Worm (Caenorhabditis elegans) whole organism, young adult: ENCODE data around the gene E02C12.19.

Experiments used
- B0261.1 ChIP-seq: sonication (generic microtip); optimal IDR thresholded peaks from 2 replicates; lab custom pipeline; 2016; ENCODE audit warnings: mild to moderate bottlenecking, missing genetic modification characterization, moderate library complexity, missing compliant biosample characterization
- C17E4.6 ChIP-seq: fragments of 200-800 bp; sonication (Bioruptor generic); IDR thresholded peaks from 2 replicates; pipeline ENCODE4 v1.3.6; 2022; ENCODE audit warnings: missing genetic modification reagents, missing genetic modification characterization, missing compliant biosample characterization
- D2030.7 ChIP-seq: fragments of 200-800 bp; sonication (Bioruptor generic); IDR thresholded peaks from 2 replicates; pipeline ENCODE4 v1.3.6; 2022; ENCODE audit warnings: missing genetic modification reagents, missing genetic modification characterization, missing compliant biosample characterization
- F22D6.2 ChIP-seq: sonication (generic microtip); optimal IDR thresholded peaks from 2 replicates; lab custom pipeline; 2016; ENCODE audit warnings: mild to moderate bottlenecking, missing genetic modification characterization, missing compliant biosample characterization
- F23B12.7 ChIP-seq: sonication (generic microtip); optimal IDR thresholded peaks from 2 replicates; lab custom pipeline; 2017; ENCODE audit warnings: missing genetic modification characterization, mild to moderate bottlenecking, missing compliant biosample characterization, antibody characterized with exemption, moderate library complexity; ENCODE audit not compliant: insufficient read depth
- F33H1.4 ChIP-seq: fragments of 200-800 bp; sonication (Bioruptor generic); IDR thresholded peaks from 2 replicates; pipeline ENCODE4 v1.3.6; 2022; ENCODE audit warnings: missing genetic modification reagents, missing genetic modification characterization, missing compliant biosample characterization
- F57C9.4 ChIP-seq: sonication (generic microtip); optimal IDR thresholded peaks from 2 replicates; lab custom pipeline; 2017; ENCODE audit warnings: mild to moderate bottlenecking, missing genetic modification characterization, missing compliant biosample characterization
- K11D2.4 ChIP-seq: fragments of 200-800 bp; sonication (Bioruptor generic); IDR thresholded peaks from 2 replicates; pipeline ENCODE4 v1.3.6; 2022; ENCODE audit warnings: missing genetic modification reagents, missing genetic modification characterization, missing compliant biosample characterization
- Y53G8AR.9 ChIP-seq: fragments of 200-800 bp; sonication (Bioruptor generic); conservative IDR thresholded peaks from 2 replicates; pipeline ENCODE4 v1.3.6; 2022; ENCODE audit warnings: missing genetic modification reagents, missing genetic modification characterization, missing compliant biosample characterization
- ZK185.1 ChIP-seq: sonication (generic microtip); optimal IDR thresholded peaks from 2 replicates; lab custom pipeline; 2016; ENCODE audit warnings: mild to moderate bottlenecking, missing genetic modification characterization, missing compliant biosample characterization; ENCODE audit not compliant: poor library complexity, severe bottlenecking
- akir-1 ChIP-seq: fragments of 200-800 bp; sonication (Bioruptor generic); optimal IDR thresholded peaks from 2 replicates; lab custom pipeline; 2018; ENCODE audit warnings: mild to moderate bottlenecking, missing genetic modification characterization, moderate library complexity, missing compliant biosample characterization
- ama-1 ChIP-seq, 3 experiments: fragments of 150-350 bp in 1 of 3; sonication (generic microtip) in 2 of 3; optimal IDR thresholded peaks; 2 replicates each; lab custom pipeline; 2014 to 2018; ENCODE audit warnings: missing biosample characterization in 2 of 3, missing genetic modification characterization in 2 of 3, missing genetic modification reagents in 2 of 3
- aptf-2 ChIP-seq: fragments of 200-800 bp; sonication (Bioruptor generic); conservative IDR thresholded peaks from 2 replicates; pipeline ENCODE4 v1.3.6; 2022; ENCODE audit warnings: missing genetic modification reagents, missing genetic modification characterization, missing compliant biosample characterization
- atf-7 ChIP-seq: sonication (generic microtip); optimal IDR thresholded peaks from 2 replicates; lab custom pipeline; 2017; ENCODE audit warnings: mild to moderate bottlenecking, missing genetic modification characterization, missing compliant biosample characterization
- attf-6 ChIP-seq: fragments of 200-800 bp; sonication (Bioruptor generic); IDR thresholded peaks from 2 replicates; pipeline ENCODE4 v1.3.6; 2022; ENCODE audit warnings: missing genetic modification reagents, missing genetic modification characterization, missing compliant biosample characterization
- ccch-3 ChIP-seq: fragments of 200-800 bp; sonication (Bioruptor generic); optimal IDR thresholded peaks from 2 replicates; lab custom pipeline; 2018; ENCODE audit warnings: mild to moderate bottlenecking, missing genetic modification characterization, missing compliant biosample characterization
- ceh-27 ChIP-seq: fragments of 200-800 bp; sonication (Bioruptor generic); optimal IDR thresholded peaks from 2 replicates; lab custom pipeline; 2018; ENCODE audit warnings: mild to moderate bottlenecking, missing genetic modification characterization, moderate library complexity, missing compliant biosample characterization
- ceh-79 ChIP-seq: sonication (generic microtip); optimal IDR thresholded peaks from 2 replicates; lab custom pipeline; 2017; ENCODE audit warnings: mild to moderate bottlenecking, missing genetic modification characterization, missing compliant biosample characterization
- die-1 ChIP-seq: sonication (generic microtip); optimal IDR thresholded peaks from 2 replicates; lab custom pipeline; 2016; ENCODE audit warnings: missing genotype, mild to moderate bottlenecking, missing genetic modification characterization, missing compliant biosample characterization
- dpff-1 ChIP-seq: sonication (generic microtip); optimal IDR thresholded peaks from 2 replicates; lab custom pipeline; 2017; ENCODE audit warnings: mild to moderate bottlenecking, missing genetic modification characterization, missing compliant biosample characterization
- dpl-1 ChIP-seq: fragments of 150-350 bp; optimal IDR thresholded peaks from 2 replicates; lab custom pipeline; 2014; ENCODE audit warnings: missing biosample characterization, missing genetic modification reagents, missing genetic modification characterization
- egl-44 ChIP-seq: fragments of 200-800 bp; sonication (Bioruptor generic); IDR thresholded peaks from 2 replicates; pipeline ENCODE4 v1.3.6; 2022; ENCODE audit warnings: missing genetic modification reagents, missing genetic modification characterization, missing compliant biosample characterization
- ekl-4 ChIP-seq: fragments of 200-800 bp; sonication (Bioruptor generic); IDR thresholded peaks from 2 replicates; pipeline ENCODE4 v1.3.6; 2022; ENCODE audit warnings: missing genetic modification reagents, missing genetic modification characterization, missing compliant biosample characterization
- fkh-3 ChIP-seq: sonication (generic microtip); optimal IDR thresholded peaks from 2 replicates; lab custom pipeline; 2016; ENCODE audit warnings: mild to moderate bottlenecking, missing genetic modification characterization, missing compliant biosample characterization
- hmg-20 ChIP-seq: fragments of 200-800 bp; sonication (Bioruptor generic); IDR thresholded peaks from 2 replicates; pipeline ENCODE4 v1.3.6; 2022; ENCODE audit warnings: missing genetic modification reagents, missing genetic modification characterization, missing compliant biosample characterization
- hsf-1 ChIP-seq: fragments of 200-800 bp; sonication (Bioruptor generic); IDR thresholded peaks from 2 replicates; pipeline ENCODE4 v1.3.6; 2022; ENCODE audit warnings: missing genetic modification reagents, missing genetic modification characterization, missing compliant biosample characterization
- lag-1 ChIP-seq: fragments of 200-800 bp; sonication (Bioruptor generic); IDR thresholded peaks from 2 replicates; pipeline ENCODE4 v1.3.6; 2022; ENCODE audit warnings: missing genetic modification reagents, missing genetic modification characterization, missing compliant biosample characterization
- lin-35 ChIP-seq, 3 experiments: fragments of 150-350 bp in 2 of 3; sonication (generic microtip) in 1 of 3; optimal IDR thresholded peaks; 2 replicates each; lab custom pipeline; 2014 to 2018; ENCODE audit warnings: missing biosample characterization in 3 of 3, missing genetic modification characterization in 3 of 3, missing genetic modification reagents in 3 of 3
- mel-28 ChIP-seq: sonication (generic microtip); optimal IDR thresholded peaks from 2 replicates; lab custom pipeline; 2016; ENCODE audit warnings: borderline replicate concordance, mild to moderate bottlenecking, missing genetic modification characterization, missing compliant biosample characterization
- nfyb-1 ChIP-seq: fragments of 200-800 bp; sonication (Bioruptor generic); IDR thresholded peaks from 2 replicates; pipeline ENCODE4 v1.3.6; 2022; ENCODE audit warnings: missing genetic modification reagents, missing genetic modification characterization, missing compliant biosample characterization
- nhr-120 ChIP-seq: fragments of 200-800 bp; sonication (Bioruptor generic); IDR thresholded peaks from 2 replicates; pipeline ENCODE4 v1.3.6; 2022; ENCODE audit warnings: missing genetic modification characterization, missing compliant biosample characterization
- nhr-179 ChIP-seq: sonication (generic microtip); optimal IDR thresholded peaks from 2 replicates; lab custom pipeline; 2016; ENCODE audit warnings: mild to moderate bottlenecking, missing genetic modification characterization, missing compliant biosample characterization
- nhr-27 ChIP-seq: fragments of 200-800 bp; sonication (Bioruptor generic); optimal IDR thresholded peaks from 2 replicates; lab custom pipeline; 2018; ENCODE audit warnings: mild to moderate bottlenecking, missing genetic modification characterization, moderate library complexity, missing compliant biosample characterization
- nhr-80 ChIP-seq: sonication (generic microtip); optimal IDR thresholded peaks from 2 replicates; lab custom pipeline; 2016; ENCODE audit warnings: missing genetic modification characterization, missing compliant biosample characterization
- pbrm-1 ChIP-seq: fragments of 200-800 bp; sonication (Bioruptor generic); IDR thresholded peaks from 2 replicates; pipeline ENCODE4 v1.3.6; 2022; ENCODE audit warnings: missing genetic modification reagents, missing genetic modification characterization, missing compliant biosample characterization
- rcor-1 ChIP-seq: fragments of 200-800 bp; sonication (Bioruptor generic); IDR thresholded peaks from 2 replicates; pipeline ENCODE4 v1.3.6; 2022; ENCODE audit warnings: missing genetic modification reagents, missing genetic modification characterization, missing compliant biosample characterization
- rpc-1 ChIP-seq, 2 experiments: fragments of 150-350 bp in 1 of 2; sonication (generic microtip) in 1 of 2; optimal IDR thresholded peaks; 2 replicates each; lab custom pipeline; 2014 to 2018; ENCODE audit warnings: missing biosample characterization in 1 of 2, missing genetic modification characterization in 1 of 2, missing genetic modification reagents in 1 of 2, missing genotype in 1 of 2
- sdz-38 ChIP-seq: sonication (generic microtip); optimal IDR thresholded peaks from 2 replicates; lab custom pipeline; 2016; ENCODE audit warnings: missing genotype, missing genetic modification characterization, missing compliant biosample characterization
- snpc-1.3 ChIP-seq: sonication (generic microtip); optimal IDR thresholded peaks from 2 replicates; lab custom pipeline; 2017; ENCODE audit warnings: missing genetic modification characterization, mild to moderate bottlenecking, missing compliant biosample characterization, antibody characterized with exemption, moderate library complexity, missing genotype, missing genetic modification reagents; ENCODE audit not compliant: insufficient read depth
- snpc-4 ChIP-seq, 5 experiments: fragments of 150-350 bp in 1 of 5; sonication (generic microtip) in 4 of 5; optimal IDR thresholded peaks; 2 replicates each; lab custom pipeline; 2014 to 2018; ENCODE audit warnings: missing genetic modification characterization in 5 of 5, missing biosample characterization in 3 of 5, antibody characterized with exemption in 2 of 5, mild to moderate bottlenecking in 2 of 5, missing compliant biosample characterization in 2 of 5, missing genotype in 2 of 5, moderate library complexity in 2 of 5, missing genetic modification reagents in 1 of 5
- somi-1 ChIP-seq: fragments of 200-800 bp; sonication (Bioruptor generic); optimal IDR thresholded peaks from 2 replicates; lab custom pipeline; 2018; ENCODE audit warnings: mild to moderate bottlenecking, missing genetic modification characterization, missing compliant biosample characterization
- tbx-9 ChIP-seq: sonication (generic microtip); optimal IDR thresholded peaks from 2 replicates; lab custom pipeline; 2016; ENCODE audit warnings: borderline replicate concordance, missing genetic modification characterization, inconsistent platforms, missing compliant biosample characterization
- xnd-1 ChIP-seq: sonication (generic microtip); optimal IDR thresholded peaks from 2 replicates; lab custom pipeline; 2016; ENCODE audit warnings: missing genotype, missing genetic modification reagents, missing genetic modification characterization, missing compliant biosample characterization
- zim-3 ChIP-seq: sonication (generic microtip); optimal IDR thresholded peaks from 2 replicates; lab custom pipeline; 2017; ENCODE audit warnings: mild to moderate bottlenecking, missing genetic modification characterization, moderate library complexity, missing compliant biosample characterization
- ztf-18 ChIP-seq: sonication (generic microtip); optimal IDR thresholded peaks from 2 replicates; lab custom pipeline; 2016; ENCODE audit warnings: missing genotype, mild to moderate bottlenecking, missing genetic modification characterization, missing compliant biosample characterization
- ztf-22 ChIP-seq: fragments of 200-800 bp; sonication (Bioruptor generic); optimal IDR thresholded peaks from 2 replicates; lab custom pipeline; 2018; ENCODE audit warnings: mild to moderate bottlenecking, missing genetic modification characterization, moderate library complexity, missing compliant biosample characterization
- ztf-25 ChIP-seq: fragments of 200-800 bp; sonication (Bioruptor generic); IDR thresholded peaks from 2 replicates; pipeline ENCODE4 v1.3.6; 2022; ENCODE audit warnings: missing genetic modification reagents, missing genetic modification characterization, missing compliant biosample characterization
- ztf-28 ChIP-seq: fragments of 200-800 bp; sonication (Bioruptor generic); IDR thresholded peaks from 2 replicates; pipeline ENCODE4 v1.3.6; 2022; ENCODE audit warnings: missing genetic modification reagents, missing genetic modification characterization, missing compliant biosample characterization

The E02C12.19 gene

DNA sequence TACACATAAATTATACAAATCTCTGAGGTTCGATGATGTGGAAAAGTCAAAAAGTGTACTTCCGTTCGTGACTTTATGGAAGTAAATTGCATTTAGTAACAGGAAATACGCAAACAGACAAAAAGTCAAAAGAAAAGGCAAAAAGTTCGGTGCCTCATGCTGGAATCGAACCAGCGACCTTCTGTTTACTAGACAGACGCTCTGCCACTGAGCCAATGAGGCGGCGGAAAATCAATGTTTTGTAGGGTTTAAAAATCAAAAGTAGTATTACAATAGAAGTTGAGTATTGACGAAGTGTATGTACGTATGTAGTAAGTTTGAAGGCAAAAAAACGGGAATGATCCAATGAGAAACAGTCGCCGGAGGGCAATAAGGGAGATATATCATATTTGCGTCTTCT, 30.6 kb upstream of the E02C12.19 start:
- TF ChIP-seq mel-28 (tag; lab: Kevin White, UChicago) (no peak), sdz-38 (tag; lab: Kevin White, UChicago) (no peak), lin-35 (GFP tag; optimal IDR thresholded peaks at IDR 0.05; lab: Kevin White, UChicago) (no peak), tbx-9 (tag; lab: Kevin White, UChicago) (no peak), dpff-1 (no peak), zim-3 (no peak), K11D2.4 (no peak), egl-44 (no peak), attf-6 (no peak), F33H1.4 (GFP tag; lab: Robert Waterston, UW) (no peak), xnd-1 (tag; lab: Kevin White, UChicago) (no peak), ekl-4 (GFP tag; lab: Robert Waterston, UW) (no peak), snpc-1.3 (tag; lab: Kevin White, UChicago) (no peak), ceh-27 (GFP tag; lab: Kevin White, UChicago) (no peak), ZK185.1 (tag; lab: Kevin White, UChicago) (no peak), F23B12.7 (tag; lab: Kevin White, UChicago) (peak; percentile 39), dpl-1 (GFP tag; lab: Kevin White, UChicago) (no peak), aptf-2 (GFP tag; lab: Robert Waterston, UW) (no peak), rcor-1 (GFP tag; lab: Robert Waterston, UW) (no peak), F57C9.4 (no peak), nhr-80 (tag; lab: Kevin White, UChicago) (peak; percentile 1), C17E4.6 (no peak), ccch-3 (GFP tag; lab: Kevin White, UChicago) (no peak), rpc-1 (optimal IDR thresholded peaks at IDR 0.05; lab: Kevin White, UChicago) (peak; percentile 54), rpc-1 (tag; optimal IDR thresholded peaks at IDR 0.05; lab: Kevin White, UChicago) (peak; percentile 84), ztf-22 (GFP tag; lab: Kevin White, UChicago) (no peak), nfyb-1 (no peak), ztf-28 (GFP tag; lab: Robert Waterston, UW) (no peak), lag-1 (GFP tag; lab: Robert Waterston, UW) (no peak), ztf-18 (tag; lab: Kevin White, UChicago) (no peak), die-1 (peak; percentile 40), F22D6.2 (tag; lab: Kevin White, UChicago) (no peak), hsf-1 (no peak), akir-1 (GFP tag; lab: Kevin White, UChicago) (no peak), hmg-20 (GFP tag; lab: Robert Waterston, UW) (no peak), ztf-25 (GFP tag; lab: Robert Waterston, UW) (no peak), pbrm-1 (0 out of 2 replicates have a peak, but pooled peaks have one; percentile 25), snpc-4 (GFP tag; optimal IDR thresholded peaks at IDR 0.05; lab: Kevin White, UChicago) (no peak), snpc-4 (tag; optimal IDR thresholded peaks at IDR 0.05; lab: Kevin White, UChicago) (peak in 1 of 4 experiments; percentile 44), D2030.7 (GFP tag; lab: Robert Waterston, UW) (no peak), nhr-120 (no peak), nhr-27 (tag; lab: Kevin White, UChicago) (no peak), ceh-79 (tag; lab: Kevin White, UChicago) (no peak), somi-1 (GFP tag; lab: Kevin White, UChicago) (no peak), atf-7 (tag; lab: Kevin White, UChicago) (no peak), B0261.1 (tag; lab: Kevin White, UChicago) (peak; percentile 63), ama-1 (optimal IDR thresholded peaks at IDR 0.05; lab: Kevin White, UChicago) (no peak), ama-1 (GFP tag; optimal IDR thresholded peaks at IDR 0.05; lab: Kevin White, UChicago) (no peak), Y53G8AR.9 (no peak), fkh-3 (tag; lab: Kevin White, UChicago) (no peak), nhr-179 (tag; lab: Kevin White, UChicago) (no peak)
